Worm (Caenorhabditis elegans): Measurements from ENCODE around the gene ptb-1.

DNA sequence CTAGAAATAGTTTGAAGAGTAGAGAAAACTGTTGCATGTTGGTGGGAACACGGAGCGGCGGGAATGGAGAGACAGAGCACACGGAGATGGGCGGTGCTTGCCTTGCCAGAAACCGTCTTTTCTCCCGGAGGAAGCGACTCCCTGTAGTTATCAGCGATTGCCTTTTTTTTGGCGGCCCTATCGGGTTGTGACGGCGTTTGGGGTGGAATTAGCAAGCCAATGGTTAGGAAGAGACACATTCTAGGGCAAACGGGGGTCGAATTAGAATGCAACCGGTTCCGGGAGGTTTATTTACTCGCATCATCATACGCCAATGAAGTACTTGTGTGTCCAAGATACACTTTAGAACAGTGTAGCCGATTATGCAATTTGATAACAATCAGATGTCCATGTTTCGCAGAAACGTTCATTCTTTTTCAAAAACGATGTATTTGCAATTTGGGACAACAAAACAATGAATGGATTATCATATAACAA lies 17.7 kb upstream of the ptb-1 start, which contains the start of gene lact-3:
- TF ChIP-seq blmp-1 (tag; optimal IDR thresholded peaks at IDR 0.05) (no peak), ama-1 (optimal IDR thresholded peaks at IDR 0.05) (no peak), fos-1 (tag; optimal IDR thresholded peaks at IDR 0.05) (no peak), mep-1 (tag; optimal IDR thresholded peaks at IDR 0.05) (no peak), nhr-28 (tag; optimal IDR thresholded peaks at IDR 0.05) (no peak), tbx-2 (tag; optimal IDR thresholded peaks at IDR 0.05) (no peak), ztf-4 (tag; optimal IDR thresholded peaks at IDR 0.05) (no peak), lin-14 (GFP tag; optimal IDR thresholded peaks at IDR 0.05) (peak; percentile 15)
